Fruit fly (Drosophila melanogaster) whole organism, embryonic: Measurements from ENCODE around the gene CG17377.

Source experiments
- Bgb ChIP-seq: fragments of 200-800 bp; sonication (Bioruptor generic); IDR thresholded peaks from 2 replicates; pipeline ENCODE4 v1.3.6; 2022; ENCODE audit warnings: missing biosample characterization, missing genetic modification characterization; ENCODE audit not compliant: partially characterized antibody
- CG10366 ChIP-seq: fragments of 200-800 bp; sonication (Bioruptor generic); IDR thresholded peaks from 2 replicates; pipeline ENCODE4 v1.3.6; 2022; ENCODE audit warnings: missing biosample characterization, missing genetic modification characterization
- CG12299 ChIP-seq: fragments of 200-800 bp; sonication (Bioruptor generic); optimal IDR thresholded peaks from 2 replicates; lab custom pipeline; 2018; ENCODE audit warnings: missing biosample characterization, mild to moderate bottlenecking, missing genetic modification characterization
- CG12769 ChIP-seq: fragments of 200-800 bp; sonication (Bioruptor generic); optimal IDR thresholded peaks from 2 replicates; lab custom pipeline; 2019; ENCODE audit warnings: missing biosample characterization, mild to moderate bottlenecking, missing genetic modification characterization, moderate library complexity
- CG13123 ChIP-seq: fragments of 200-800 bp; sonication (Bioruptor generic); optimal IDR thresholded peaks from 2 replicates; lab custom pipeline; 2016; ENCODE audit warnings: missing biosample characterization, missing genetic modification characterization
- CG13287 ChIP-seq: fragments of 200-800 bp; sonication (Bioruptor generic); IDR thresholded peaks from 2 replicates; pipeline ENCODE4 v1.3.6; 2022; ENCODE audit warnings: missing biosample characterization, missing genetic modification characterization; ENCODE audit not compliant: partially characterized antibody
- CG13424 ChIP-seq: fragments of 200-800 bp; sonication (Bioruptor generic); optimal IDR thresholded peaks from 2 replicates; lab custom pipeline; 2019; ENCODE audit warnings: missing biosample characterization, mild to moderate bottlenecking, missing genetic modification characterization, moderate library complexity
- CG14860 ChIP-seq: fragments of 200-800 bp; sonication (Bioruptor generic); IDR thresholded peaks from 3 replicates; pipeline ENCODE4 v1.3.6; 2022; ENCODE audit warnings: missing biosample characterization, missing genetic modification characterization; ENCODE audit not compliant: partially characterized antibody
- CG15514 ChIP-seq: fragments of 200-800 bp; sonication (Bioruptor generic); optimal IDR thresholded peaks from 3 replicates; lab custom pipeline; 2017; ENCODE audit warnings: missing biosample characterization, missing genetic modification characterization, mild to moderate bottlenecking, moderate library complexity, missing genetic modification reagents
- CG2129 ChIP-seq: fragments of 200-800 bp; sonication (Bioruptor generic); IDR thresholded peaks from 2 replicates; pipeline ENCODE4 v1.3.6; 2022; ENCODE audit warnings: missing biosample characterization, missing genetic modification characterization; ENCODE audit not compliant: partially characterized antibody
- CG30403 ChIP-seq: fragments of 200-800 bp; sonication (Bioruptor generic); optimal IDR thresholded peaks from 3 replicates; lab custom pipeline; 2016; ENCODE audit warnings: missing biosample characterization, missing genetic modification characterization
- CG31388 ChIP-seq: fragments of 200-800 bp; sonication (Bioruptor generic); optimal IDR thresholded peaks from 2 replicates; lab custom pipeline; 2016; ENCODE audit warnings: missing biosample characterization, missing genetic modification characterization
- CG3163 ChIP-seq: fragments of 200-800 bp; sonication (Bioruptor generic); optimal IDR thresholded peaks from 3 replicates; lab custom pipeline; 2016; ENCODE audit warnings: missing biosample characterization, missing genetic modification characterization
- CG33557 ChIP-seq: fragments of 200-800 bp; sonication (Bioruptor generic); optimal IDR thresholded peaks from 2 replicates; lab custom pipeline; 2019; ENCODE audit warnings: missing biosample characterization, mild to moderate bottlenecking, missing genetic modification characterization, moderate library complexity
- CG42726 ChIP-seq: fragments of 200-800 bp; sonication (Bioruptor generic); IDR thresholded peaks from 2 replicates; pipeline ENCODE4 v1.3.6; 2022; ENCODE audit warnings: missing biosample characterization, missing genetic modification characterization; ENCODE audit not compliant: partially characterized antibody
- CG6683 ChIP-seq: fragments of 200-800 bp; sonication (Bioruptor generic); optimal IDR thresholded peaks from 2 replicates; lab custom pipeline; 2017; ENCODE audit warnings: missing biosample characterization, mild to moderate bottlenecking, missing genetic modification characterization, missing genetic modification reagents
- CG7987 ChIP-seq: fragments of 200-800 bp; sonication (Bioruptor generic); optimal IDR thresholded peaks from 2 replicates; lab custom pipeline; 2018; ENCODE audit warnings: missing biosample characterization, mild to moderate bottlenecking, missing genetic modification characterization, moderate library complexity
- CG8290 ChIP-seq, 3 experiments: fragments of 200-800 bp; sonication (Bioruptor generic); optimal IDR thresholded peaks; 2 replicates each; lab custom pipeline; 2016 to 2019; ENCODE audit warnings: missing biosample characterization in 3 of 3, missing genetic modification characterization in 3 of 3, mild to moderate bottlenecking in 2 of 3, moderate library complexity in 1 of 3
- CTCF ChIP-seq: fragments of 200-800 bp; sonication (Bioruptor generic); optimal IDR thresholded peaks from 2 replicates; lab custom pipeline; 2017; ENCODE audit warnings: missing biosample characterization, mild to moderate bottlenecking, missing genetic modification characterization, moderate library complexity
- Dip2 ChIP-seq: fragments of 200-800 bp; sonication (Bioruptor generic); IDR thresholded peaks from 2 replicates; pipeline ENCODE4 v1.3.6; 2022; ENCODE audit warnings: missing biosample characterization, missing genetic modification characterization
- Elba2 ChIP-seq: fragments of 200-800 bp; sonication (Bioruptor generic); optimal IDR thresholded peaks from 3 replicates; lab custom pipeline; 2016; ENCODE audit warnings: missing biosample characterization, missing genetic modification characterization
- HLH4C ChIP-seq: fragments of 200-800 bp; sonication (Bioruptor generic); IDR thresholded peaks from 3 replicates; pipeline ENCODE4 v1.3.6; 2022; ENCODE audit warnings: missing biosample characterization, missing genetic modification characterization; ENCODE audit not compliant: partially characterized antibody
- Hr3 ChIP-seq: fragments of 200-800 bp; sonication (Bioruptor generic); optimal IDR thresholded peaks from 3 replicates; lab custom pipeline; 2016; ENCODE audit warnings: missing biosample characterization, missing genetic modification characterization
- Hr78 ChIP-seq, 2 experiments: fragments of 200-800 bp in 1 of 2; fragments of >200 bp in 1 of 2; sonication (Bioruptor generic) in 1 of 2; optimal IDR thresholded peaks; 2 replicates each; lab custom pipeline; 2017 to 2019; ENCODE audit warnings: missing biosample characterization in 2 of 2, missing genetic modification characterization in 2 of 2, mild to moderate bottlenecking in 1 of 2, moderate library complexity in 1 of 2
- Jarid2 ChIP-seq: fragments of 200-800 bp; sonication (Bioruptor generic); optimal IDR thresholded peaks from 3 replicates; lab custom pipeline; 2017; ENCODE audit warnings: mild to moderate bottlenecking, missing biosample characterization, missing genetic modification reagents, missing genetic modification characterization
- Kr ChIP-seq: fragments of 200-800 bp; sonication (Bioruptor generic); optimal IDR thresholded peaks from 2 replicates; lab custom pipeline; 2017; ENCODE audit warnings: missing biosample characterization, mild to moderate bottlenecking, missing genetic modification characterization
- Med ChIP-seq: fragments of 200-800 bp; sonication (Bioruptor generic); peaks from one replicate; lab custom pipeline; 2016; ENCODE audit warnings: missing biosample characterization, missing genetic modification characterization, mild to moderate bottlenecking, inconsistent platforms, moderate library complexity
- Nf-YC ChIP-seq: fragments of 200-800 bp; optimal IDR thresholded peaks from 3 replicates; lab custom pipeline; 2019; ENCODE audit warnings: missing biosample characterization, mild to moderate bottlenecking, missing genetic modification characterization, moderate library complexity
- Six4 ChIP-seq: fragments of 200-800 bp; sonication (Bioruptor generic); optimal IDR thresholded peaks from 2 replicates; lab custom pipeline; 2016; ENCODE audit warnings: missing biosample characterization, missing genetic modification characterization
- ab ChIP-seq: fragments of 200-800 bp; sonication (Bioruptor generic); optimal IDR thresholded peaks from 2 replicates; lab custom pipeline; 2016; ENCODE audit warnings: missing biosample characterization, missing genetic modification characterization
- amos ChIP-seq: fragments of 200-800 bp; sonication (Bioruptor generic); IDR thresholded peaks from 2 replicates; pipeline ENCODE4 v1.3.6; 2022; ENCODE audit warnings: missing biosample characterization, missing genetic modification characterization; ENCODE audit not compliant: partially characterized antibody
- ato ChIP-seq: fragments of 200-800 bp; sonication (Bioruptor generic); IDR thresholded peaks from 2 replicates; pipeline ENCODE4 v1.3.6; 2022; ENCODE audit warnings: missing biosample characterization, missing genetic modification characterization; ENCODE audit not compliant: partially characterized antibody
- ci ChIP-seq: fragments of 200-800 bp; sonication (Bioruptor generic); IDR thresholded peaks from 3 replicates; pipeline ENCODE4 v1.3.6; 2022; ENCODE audit warnings: missing biosample characterization, missing genetic modification characterization
- cwo ChIP-seq: fragments of 200-800 bp; sonication (Bioruptor generic); optimal IDR thresholded peaks from 3 replicates; lab custom pipeline; 2017; ENCODE audit warnings: missing biosample characterization, missing genetic modification characterization, mild to moderate bottlenecking, moderate library complexity, missing genetic modification reagents
- dpn ChIP-seq, 2 experiments: fragments of 200-800 bp; sonication (Bioruptor generic); optimal IDR thresholded peaks; 3 replicates each; lab custom pipeline; 2016; ENCODE audit warnings: missing biosample characterization in 2 of 2, missing genetic modification characterization in 2 of 2
- grn ChIP-seq: fragments of 200-800 bp; sonication (Bioruptor generic); optimal IDR thresholded peaks from 3 replicates; lab custom pipeline; 2017; ENCODE audit warnings: missing biosample characterization, missing genetic modification characterization
- hb ChIP-seq: fragments of 200-800 bp; sonication (Bioruptor generic); IDR thresholded peaks from 3 replicates; pipeline ENCODE4 v1.3.6; 2022; ENCODE audit warnings: missing biosample characterization, missing genetic modification characterization; ENCODE audit not compliant: partially characterized antibody
- jigr1 ChIP-seq: fragments of 200-800 bp; sonication (Bioruptor generic); IDR thresholded peaks from 3 replicates; pipeline ENCODE4 v1.3.6; 2022; ENCODE audit warnings: missing biosample characterization, missing genetic modification characterization
- mld ChIP-seq: fragments of 200-800 bp; sonication (Bioruptor generic); IDR thresholded peaks from 3 replicates; pipeline ENCODE4 v1.3.6; 2022; ENCODE audit warnings: missing biosample characterization, missing genetic modification characterization; ENCODE audit not compliant: partially characterized antibody
- salm ChIP-seq: fragments of 200-800 bp; sonication (Bioruptor generic); optimal IDR thresholded peaks from 2 replicates; lab custom pipeline; 2018; ENCODE audit warnings: missing biosample characterization, mild to moderate bottlenecking, missing genetic modification characterization
- tna ChIP-seq: fragments of 200-800 bp; sonication (Bioruptor generic); IDR thresholded peaks from 2 replicates; pipeline ENCODE4 v1.3.6; 2022; ENCODE audit warnings: missing biosample characterization, missing genetic modification characterization; ENCODE audit not compliant: partially characterized antibody
- trem ChIP-seq: fragments of 200-800 bp; optimal IDR thresholded peaks from 3 replicates; lab custom pipeline; 2019; ENCODE audit warnings: missing biosample characterization, mild to moderate bottlenecking, missing genetic modification characterization, moderate library complexity
- tup ChIP-seq: fragments of 200-800 bp; sonication (Bioruptor generic); optimal IDR thresholded peaks from 2 replicates; lab custom pipeline; 2016; ENCODE audit warnings: missing biosample characterization, mild to moderate bottlenecking, missing genetic modification characterization, moderate library complexity
- unc-4 ChIP-seq: fragments of 200-800 bp; sonication (Bioruptor generic); IDR thresholded peaks from 2 replicates; pipeline ENCODE4 v1.3.6; 2022; ENCODE audit warnings: missing biosample characterization, missing genetic modification characterization; ENCODE audit not compliant: partially characterized antibody
- wor ChIP-seq: fragments of 200-800 bp; sonication (Bioruptor generic); IDR thresholded peaks from 2 replicates; pipeline ENCODE4 v1.3.6; 2022; ENCODE audit warnings: missing biosample characterization, missing genetic modification characterization
- zen ChIP-seq: fragments of 200-800 bp; sonication (Bioruptor generic); optimal IDR thresholded peaks from 3 replicates; lab custom pipeline; 2018; ENCODE audit warnings: missing biosample characterization, mild to moderate bottlenecking, missing genetic modification characterization, moderate library complexity

Gene CG17377

dm6 chr2L:6787029-6787972 lies 15.3 kb downstream of the CG17377 start (continued):
- TF ChIP-seq Elba2 (GFP tag; lab: Kevin White, UChicago), result peak; percentile 32
- TF ChIP-seq CG6683 (GFP tag; lab: Kevin White, UChicago), result peak; percentile 87
- peak; percentile 45; the same call in 1 of the 2 replicates for TF ChIP-seq amos
- peak; percentile 90 for TF ChIP-seq CG13123 (GFP tag; lab: Kevin White, UChicago)
- peak; percentile 55; the same call in 1 of the 2 replicates for TF ChIP-seq Dip2 (GFP tag; lab: Robert Waterston, UW)
- peak; percentile 91 for TF ChIP-seq CG3163 (GFP tag; lab: Kevin White, UChicago)
- peak; percentile 86 for TF ChIP-seq trem
- TF ChIP-seq ab (GFP tag; lab: Kevin White, UChicago), result peak; percentile 70
- TF ChIP-seq CTCF (GFP tag; lab: Kevin White, UChicago), result peak; percentile 58
- no peak for TF ChIP-seq CG2129 (GFP tag; lab: Robert Waterston, UW)
- TF ChIP-seq Hr78 (GFP tag; optimal IDR thresholded peaks at IDR 0.05; lab: Kevin White, UChicago), result peak in 1 of 2 experiments; percentile 96
- TF ChIP-seq CG12769 (tag; lab: Kevin White, UChicago), result peak; percentile 92
- TF ChIP-seq Nf-YC, result peak; percentile 89
- peak; percentile 89 for TF ChIP-seq grn
- TF ChIP-seq jigr1 (GFP tag; lab: Robert Waterston, UW), result peak; percentile 89
- peak; percentile 80 for TF ChIP-seq CG10366
- TF ChIP-seq Med (GFP tag; lab: Kevin White, UChicago), result peak; percentile 98
- TF ChIP-seq dpn (GFP tag; optimal IDR thresholded peaks at IDR 0.05; lab: Kevin White, UChicago), result peak; percentile 95 to 98
- TF ChIP-seq zen, result peak; percentile 74
- peak; percentile 60 for TF ChIP-seq tup (GFP tag; lab: Kevin White, UChicago)
- TF ChIP-seq CG14860 (GFP tag; lab: Robert Waterston, UW), result 0 out of 3 replicates have a peak, but pooled peaks have one; percentile 58
- TF ChIP-seq salm, result peak; percentile 80
- peak; percentile 97 for TF ChIP-seq Hr3 (GFP tag; lab: Kevin White, UChicago)
- peak; percentile 91 for TF ChIP-seq CG12299 (tag; lab: Kevin White, UChicago)
- peak; percentile 81 for TF ChIP-seq CG15514 (GFP tag; lab: Kevin White, UChicago)
- peak; percentile 87 for TF ChIP-seq CG33557 (GFP tag; lab: Kevin White, UChicago)
- TF ChIP-seq Six4, result peak; percentile 97
- peak; percentile 99 for TF ChIP-seq CG30403 (GFP tag; lab: Kevin White, UChicago)
- peak; percentile 81 for TF ChIP-seq CG7987
- TF ChIP-seq wor (GFP tag; lab: Robert Waterston, UW), result peak; percentile 86
- TF ChIP-seq Kr (GFP tag; lab: Kevin White, UChicago), result no peak
- peak; percentile 47; the same call in 1 of the 3 replicates for TF ChIP-seq HLH4C

dm6 chr2L:6786674-6787028 lies 16.0 kb downstream of the CG17377 start, which contains the start of gene nrv1:
nrv1 (minus strand) TSS chr2L:6786861.
- peak; percentile 56 for TF ChIP-seq CG13287 (GFP tag; lab: Robert Waterston, UW)
- TF ChIP-seq Jarid2 (GFP tag; lab: Kevin White, UChicago), result peak; percentile 91
- no peak for TF ChIP-seq CG8290 (GFP tag; optimal IDR thresholded peaks at IDR 0.05; lab: Kevin White, UChicago)
- peak in 1 of 2 experiments; percentile 28 for TF ChIP-seq CG8290 (tag; optimal IDR thresholded peaks at IDR 0.05; lab: Kevin White, UChicago)
- TF ChIP-seq unc-4 (GFP tag; lab: Robert Waterston, UW), result peak; percentile 38; the same call in 1 of the 2 replicates
- 0 out of 3 replicates have a peak, but pooled peaks have one; percentile 28 for TF ChIP-seq hb
- peak; percentile 17; the same call in 2 of the 3 replicates for TF ChIP-seq ci
- TF ChIP-seq tna (GFP tag; lab: Robert Waterston, UW), result peak; percentile 32; the same call in 1 of the 2 replicates
- peak; percentile 51; the same call in 1 of the 2 replicates for TF ChIP-seq ato
- 0 out of 3 replicates have a peak, but pooled peaks have one; percentile 12 for TF ChIP-seq mld (GFP tag; lab: Robert Waterston, UW)
- TF ChIP-seq amos, result peak; percentile 56; the same call in 1 of the 2 replicates
- no peak for TF ChIP-seq cwo (GFP tag; lab: Kevin White, UChicago)
- peak; percentile 63; the same call in 1 of the 2 replicates for TF ChIP-seq Bgb (GFP tag; lab: Robert Waterston, UW)
- peak; percentile 81 for TF ChIP-seq CG42726
- no peak for TF ChIP-seq CG13424 (tag; lab: Kevin White, UChicago)
- no peak for TF ChIP-seq CG31388 (GFP tag; lab: Kevin White, UChicago)
